Fruit fly (Drosophila melanogaster) whole organism: ENCODE measurements around the gene Pdzd8.

Experiments
- CG8478 ChIP-seq: fragments of >200 bp; optimal IDR thresholded peaks from 2 replicates; lab custom pipeline; 2018; ENCODE audit warnings: inconsistent platforms
- Dll ChIP-seq: fragments of >200 bp; optimal IDR thresholded peaks from 2 replicates; lab custom pipeline; 2017
- EcR ChIP-seq, 2 experiments: fragments of >200 bp; optimal IDR thresholded peaks; 2 replicates each; lab custom pipeline; 2017; ENCODE audit warnings: missing biosample characterization in 2 of 2, missing genetic modification characterization in 2 of 2, missing genetic modification reagents in 2 of 2
- pan ChIP-seq: fragments of >200 bp; optimal IDR thresholded peaks from 2 replicates; lab custom pipeline; 2017
- psq ChIP-seq: fragments of >200 bp; optimal IDR thresholded peaks from 2 replicates; lab custom pipeline; 2017
- usp ChIP-seq: fragments of >200 bp; optimal IDR thresholded peaks from 2 replicates; lab custom pipeline; 2017; ENCODE audit warnings: missing biosample characterization, missing genetic modification characterization, mixed read lengths

Pdzd8 gene

DNA sequence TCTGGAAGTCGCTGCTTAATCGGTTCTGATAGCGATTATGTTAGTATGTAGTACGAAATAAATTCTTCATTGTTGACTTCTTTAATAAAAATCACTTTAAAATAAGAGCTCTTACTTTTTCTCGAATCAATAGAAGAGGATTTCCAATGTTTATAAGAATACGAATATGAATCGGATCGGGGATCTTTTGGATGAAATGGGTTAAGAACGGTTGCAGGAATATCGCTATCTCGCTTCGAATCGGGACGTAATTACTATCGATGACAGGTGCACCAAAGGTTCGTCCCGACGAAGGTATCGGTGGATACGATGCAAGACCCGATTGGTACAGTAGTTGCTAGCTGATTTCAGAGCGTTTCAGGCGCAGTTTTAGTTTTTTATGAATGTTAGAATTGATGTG is 37.0 kb downstream of the Pdzd8 start, which contains the start of gene wisp:
TSS of gene wisp (plus strand) at position 301 of the 400 bp plus-strand sequence.
- TF ChIP-seq Dll (lab: Kevin White, UChicago) = no peak
- no peak for TF ChIP-seq CG8478 (lab: Kevin White, UChicago)
- TF ChIP-seq psq (lab: Kevin White, UChicago) = no peak
- TF ChIP-seq pan = no peak

DNA sequence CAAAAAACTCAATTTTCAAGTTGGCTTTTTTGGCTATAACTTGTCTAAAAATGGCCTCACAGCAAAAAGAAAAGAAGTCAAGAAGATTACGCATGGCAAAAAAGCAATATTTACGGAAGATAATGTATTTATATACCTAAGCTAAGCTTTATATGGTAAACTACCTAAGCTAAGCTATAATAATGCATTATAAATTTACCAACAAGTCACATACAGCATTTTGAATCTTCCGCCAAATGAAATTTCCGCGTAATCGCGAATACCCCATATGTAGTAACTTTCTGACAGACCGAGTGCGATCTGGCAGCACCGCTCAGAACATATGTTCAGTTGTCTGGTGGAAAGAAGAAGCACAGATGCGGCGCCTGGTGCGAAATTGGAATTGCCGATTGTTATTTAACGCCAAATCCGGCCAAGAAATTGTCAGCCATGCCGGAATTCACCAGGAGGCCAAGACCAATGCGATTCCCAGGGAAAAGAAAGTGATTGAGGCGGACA is 38.9 kb downstream of the Pdzd8 start, which contains the start of gene sicily:
TSS of gene sicily (plus strand) at position 51 of the 498 bp plus-strand sequence.
- TF ChIP-seq Dll (lab: Kevin White, UChicago) (no peak), CG8478 (lab: Kevin White, UChicago) (no peak)

DNA sequence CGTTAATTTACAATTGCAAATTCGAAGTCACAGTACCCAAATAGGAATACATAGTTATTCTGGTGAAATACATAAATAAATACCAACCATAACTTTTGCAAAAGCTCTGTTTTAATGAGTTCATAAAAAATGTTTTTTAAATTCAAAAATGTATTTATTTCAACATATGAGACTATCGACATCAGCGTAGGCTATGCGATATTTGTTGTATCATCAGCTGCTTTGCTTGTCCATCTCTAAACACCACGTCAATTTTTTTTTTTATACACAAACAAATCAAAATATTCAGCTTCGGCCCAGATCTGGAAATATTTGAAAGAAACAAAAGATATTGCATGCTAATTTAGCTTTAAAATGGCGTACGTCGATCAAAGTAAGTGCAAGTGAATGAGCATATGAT is 42.5 kb downstream of the Pdzd8 start, which contains the start of gene CG1840:
TSS of gene CG1840 (plus strand) at position 211 of the 400 bp plus-strand sequence.
- TF ChIP-seq pan (no peak), psq (lab: Kevin White, UChicago) (no peak), EcR (GFP tag; optimal IDR thresholded peaks at IDR 0.05; lab: Kevin White, UChicago) (no peak), CG8478 (lab: Kevin White, UChicago) (no peak), usp (GFP tag; lab: Kevin White, UChicago) (no peak), Dll (lab: Kevin White, UChicago) (no peak)

dm6 chrX:11886976-11887375 is 43.7 kb downstream of the Pdzd8 start, which contains the start of the genes CG10353 and SelG:
Gene CG10353, minus strand, starts transcription at chrX:11887162.
Gene SelG, plus strand, starts transcription at chrX:11887284.
- TF ChIP-seq pan = no peak

dm6 chrX:11885356-11885755 is 45.3 kb downstream of the Pdzd8 start:
- no peak for TF ChIP-seq psq (lab: Kevin White, UChicago)
- TF ChIP-seq usp (GFP tag; lab: Kevin White, UChicago) = no peak

dm6 chrX:11884134-11884533 is 46.5 kb downstream of the Pdzd8 start:
- TF ChIP-seq usp (GFP tag; lab: Kevin White, UChicago) (no peak), psq (lab: Kevin White, UChicago) (no peak), pan (no peak), CG8478 (lab: Kevin White, UChicago) (no peak), EcR (GFP tag; optimal IDR thresholded peaks at IDR 0.05; lab: Kevin White, UChicago) (no peak), Dll (lab: Kevin White, UChicago) (no peak)

- TF ChIP-seq pan (no peak), psq (lab: Kevin White, UChicago) (no peak), EcR (GFP tag; optimal IDR thresholded peaks at IDR 0.05; lab: Kevin White, UChicago) (no peak), Dll (lab: Kevin White, UChicago) (no peak), CG8478 (lab: Kevin White, UChicago) (no peak)
Measured at dm6 chrX:11882447-11882846, 48.2 kb downstream of the Pdzd8 start.

DNA sequence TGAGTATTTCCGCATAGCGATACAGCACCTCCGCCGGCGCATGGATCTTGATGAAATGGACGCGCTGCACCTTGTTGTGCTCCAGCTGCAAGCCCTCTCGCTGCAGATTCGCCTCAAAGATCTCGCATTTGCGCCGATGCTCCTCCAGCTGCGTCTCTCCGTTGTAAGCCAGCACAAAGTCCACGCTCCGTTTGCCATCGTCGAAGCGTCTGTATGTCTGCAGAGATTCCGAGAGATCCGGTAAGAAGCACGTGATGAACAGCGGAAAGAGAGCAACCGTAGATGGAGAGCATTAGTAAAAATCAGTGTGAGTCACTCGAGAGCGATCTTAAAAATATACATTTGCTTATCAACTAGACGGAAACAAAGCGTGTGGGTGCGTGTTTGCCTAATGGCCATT is 49.0 kb downstream of the Pdzd8 start:
- no peak for TF ChIP-seq psq (lab: Kevin White, UChicago)
- no peak for TF ChIP-seq pan
- TF ChIP-seq CG8478 (lab: Kevin White, UChicago) = no peak
- no peak for TF ChIP-seq EcR (GFP tag; optimal IDR thresholded peaks at IDR 0.05; lab: Kevin White, UChicago)
- no peak for TF ChIP-seq usp (GFP tag; lab: Kevin White, UChicago)
- TF ChIP-seq Dll (lab: Kevin White, UChicago) = no peak

- TF ChIP-seq psq (lab: Kevin White, UChicago) (no peak), Dll (lab: Kevin White, UChicago) (no peak), usp (GFP tag; lab: Kevin White, UChicago) (no peak), EcR (GFP tag; optimal IDR thresholded peaks at IDR 0.05; lab: Kevin White, UChicago) (no peak), CG8478 (lab: Kevin White, UChicago) (no peak), pan (no peak)
Measured at dm6 chrX:11877165-11877564, 53.5 kb downstream of the Pdzd8 start, which contains the start of gene CG10352. Gene CG10352, minus strand, starts transcription at chrX:11877168.
